Fruit fly (Drosophila melanogaster): Measurements from ENCODE around the gene ush.

Gene ush

DNA sequence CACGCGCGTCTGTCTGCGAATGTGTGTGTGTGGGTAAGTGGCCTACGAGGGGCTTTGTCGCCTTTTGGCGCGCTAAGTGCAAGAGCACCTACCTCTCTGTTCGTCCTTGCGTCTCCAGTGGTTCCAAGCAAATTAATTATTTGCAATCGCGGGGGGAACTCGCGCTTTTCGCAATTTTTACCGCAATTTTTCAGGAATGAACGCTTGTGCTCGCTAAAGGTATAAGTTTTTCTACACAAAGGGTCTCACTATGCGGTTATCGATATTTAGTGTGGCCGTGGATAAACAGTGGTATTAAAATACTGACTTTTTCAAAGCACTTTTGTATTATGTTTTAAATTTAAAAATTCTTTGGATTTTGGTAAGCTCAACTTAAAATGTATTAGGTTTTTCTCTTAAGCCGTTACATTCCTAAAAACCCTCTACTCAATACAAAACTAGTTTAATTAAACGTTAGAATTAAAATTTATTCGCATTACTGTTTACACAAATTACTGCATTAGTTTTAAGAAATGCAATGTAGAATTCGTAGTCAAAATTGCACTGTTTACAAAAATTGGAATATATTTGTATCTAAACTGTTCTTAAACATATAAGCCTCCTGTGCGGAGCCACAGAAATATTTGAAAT lies 66.4 kb downstream of the ush start, which contains the start of gene lwr (continued):
- no peak for TF ChIP-seq BtbVII (GFP tag; optimal IDR thresholded peaks at IDR 0.05)
- TF ChIP-seq D19A (tag; optimal IDR thresholded peaks at IDR 0.05) = no peak
- TF ChIP-seq CG15479 (GFP tag; optimal IDR thresholded peaks at IDR 0.05) = no peak
- TF ChIP-seq CG13424 (tag; optimal IDR thresholded peaks at IDR 0.05) = no peak
- TF ChIP-seq MBD-R2 (GFP tag; IDR thresholded peaks at IDR 0.05) = peak; percentile 62
- TF ChIP-seq CG14667 (GFP tag; IDR thresholded peaks at IDR 0.05) = no peak
- no peak for TF ChIP-seq bab2 (GFP tag; optimal IDR thresholded peaks at IDR 0.05)
- no peak for TF ChIP-seq CG11695 (GFP tag; IDR thresholded peaks at IDR 0.05)
- TF ChIP-seq CG13624 (GFP tag; optimal IDR thresholded peaks at IDR 0.05) = no peak
- no peak for TF ChIP-seq Poxn (GFP tag; IDR thresholded peaks at IDR 0.05)
- no peak for TF ChIP-seq CG10431 (GFP tag; optimal IDR thresholded peaks at IDR 0.05)
- no peak for TF ChIP-seq z (GFP tag; IDR thresholded peaks at IDR 0.05)
- TF ChIP-seq H2.0 (GFP tag; IDR thresholded peaks at IDR 0.05) = no peak
- TF ChIP-seq croc (GFP tag; conservative IDR thresholded peaks at IDR 0.05) = no peak
- TF ChIP-seq slp2 (GFP tag; optimal IDR thresholded peaks at IDR 0.05) = no peak
- no peak for TF ChIP-seq lmd (GFP tag; IDR thresholded peaks at IDR 0.05)
- no peak for TF ChIP-seq ham (GFP tag; IDR thresholded peaks at IDR 0.05)
- peak; percentile 48 for TF ChIP-seq trem (tag; optimal IDR thresholded peaks at IDR 0.05)
- no peak for TF ChIP-seq CG17802 (tag; optimal IDR thresholded peaks at IDR 0.05)
- peak; percentile 15 for TF ChIP-seq CoRest (tag; optimal IDR thresholded peaks at IDR 0.05)
- no peak for TF ChIP-seq zf30C (GFP tag; optimal IDR thresholded peaks at IDR 0.05)
- no peak for TF ChIP-seq mld (GFP tag; IDR thresholded peaks at IDR 0.05; ENCODE audit: partially characterized antibody)
- no peak for TF ChIP-seq HLH3B (GFP tag; IDR thresholded peaks at IDR 0.05)
- no peak for TF ChIP-seq Eip74EF (GFP tag; optimal IDR thresholded peaks at IDR 0.05)
- TF ChIP-seq Hmx (GFP tag; optimal IDR thresholded peaks at IDR 0.05) = no peak
- no peak for TF ChIP-seq CG2875 (GFP tag; optimal IDR thresholded peaks at IDR 0.05)
- no peak for TF ChIP-seq CG16863 (GFP tag; optimal IDR thresholded peaks at IDR 0.05)
- no peak for TF ChIP-seq bcd (GFP tag; optimal IDR thresholded peaks at IDR 0.05)
- TF ChIP-seq CG6254 (GFP tag; optimal IDR thresholded peaks at IDR 0.05) = no peak
- peak; percentile 11 for TF ChIP-seq CG2120 (GFP tag; optimal IDR thresholded peaks at IDR 0.05)
- TF ChIP-seq gsb (GFP tag; IDR thresholded peaks at IDR 0.05) = no peak
- no peak for TF ChIP-seq Gug (GFP tag; IDR thresholded peaks at IDR 0.05)
- TF ChIP-seq aop (GFP tag; IDR thresholded peaks at IDR 0.05) = no peak
- no peak for TF ChIP-seq CG1647 (GFP tag; optimal IDR thresholded peaks at IDR 0.05)
- no peak for TF ChIP-seq CG13894 (tag; optimal IDR thresholded peaks at IDR 0.05)
- no peak for TF ChIP-seq CG13775 (GFP tag; optimal IDR thresholded peaks at IDR 0.05)
- TF ChIP-seq CG18619 (GFP tag; optimal IDR thresholded peaks at IDR 0.05) = no peak
- no peak for TF ChIP-seq fd3F (GFP tag; optimal IDR thresholded peaks at IDR 0.05)
- TF ChIP-seq Sox102F (GFP tag; optimal IDR thresholded peaks at IDR 0.05) = no peak
- no peak for TF ChIP-seq peb (GFP tag; IDR thresholded peaks at IDR 0.05)
- no peak for TF ChIP-seq CG6791 (GFP tag; IDR thresholded peaks at IDR 0.05; ENCODE audit: partially characterized antibody)
- TF ChIP-seq NK7.1 (GFP tag; optimal IDR thresholded peaks at IDR 0.05) = no peak
- TF ChIP-seq CG4617 (GFP tag; optimal IDR thresholded peaks at IDR 0.05; ENCODE audit: borderline replicate concordance) = peak; percentile 90
- no peak for TF ChIP-seq CG17912 (GFP tag; optimal IDR thresholded peaks at IDR 0.05)
- TF ChIP-seq tap (tag; optimal IDR thresholded peaks at IDR 0.05) = no peak
- TF ChIP-seq Ravus (GFP tag; IDR thresholded peaks at IDR 0.05) = no peak
- no peak for TF ChIP-seq dati (GFP tag; IDR thresholded peaks at IDR 0.05)
- no peak for TF ChIP-seq gt (GFP tag; IDR thresholded peaks at IDR 0.05)
- no peak for TF ChIP-seq NFAT (GFP tag; IDR thresholded peaks at IDR 0.05)
- no peak for TF ChIP-seq CG7372 (GFP tag; IDR thresholded peaks at IDR 0.05)
- no peak for TF ChIP-seq CG10979 (tag; optimal IDR thresholded peaks at IDR 0.05)

All from whole organism, embryonic.